Fruit fly (Drosophila melanogaster) whole organism, wandering third instar larva: Measurements from ENCODE around the gene Nepl13.

Experiments used
- Abd-B ChIP-seq: fragments of >200 bp; optimal IDR thresholded peaks from 2 replicates; lab custom pipeline; 2017; ENCODE audit warnings: missing biosample characterization, missing genetic modification characterization
- CrebA ChIP-seq: fragments of 200-800 bp; sonication (Bioruptor generic); optimal IDR thresholded peaks from 2 replicates; lab custom pipeline; 2016; ENCODE audit warnings: missing biosample characterization, mild to moderate bottlenecking, missing genetic modification characterization, borderline replicate concordance
- Dfd ChIP-seq: fragments of >200 bp; optimal IDR thresholded peaks from 2 replicates; lab custom pipeline; 2017; ENCODE audit warnings: missing biosample characterization, missing genetic modification characterization
- GATAd ChIP-seq: sonication (Bioruptor generic); optimal IDR thresholded peaks from 2 replicates; lab custom pipeline; 2016; ENCODE audit warnings: missing biosample characterization, missing genetic modification characterization
- HLH106 ChIP-seq: fragments of 200-800 bp; optimal IDR thresholded peaks from 3 replicates; lab custom pipeline; 2019; ENCODE audit warnings: missing biosample characterization, mild to moderate bottlenecking, missing genetic modification characterization, moderate library complexity
- Mio ChIP-seq: sonication (Bioruptor generic); optimal IDR thresholded peaks from 2 replicates; lab custom pipeline; 2016; ENCODE audit warnings: missing biosample characterization, missing genetic modification characterization
- Rel ChIP-seq, 2 experiments: fragments of 200-800 bp; sonication (Bioruptor generic) in 1 of 2; optimal IDR thresholded peaks; 2 replicates in 1 of 2; 3 replicates in 1 of 2; lab custom pipeline; 2016 to 2019; ENCODE audit warnings: mild to moderate bottlenecking in 2 of 2, missing biosample characterization in 2 of 2, missing genetic modification characterization in 2 of 2, moderate library complexity in 1 of 2
- br ChIP-seq: fragments of 200-800 bp; sonication (Bioruptor generic); optimal IDR thresholded peaks from 2 replicates; lab custom pipeline; 2016; ENCODE audit warnings: missing biosample characterization, missing genetic modification characterization
- brk ChIP-seq: fragments of 200-800 bp; sonication (Bioruptor generic); optimal IDR thresholded peaks from 2 replicates; lab custom pipeline; 2016; ENCODE audit warnings: missing biosample characterization, mild to moderate bottlenecking, missing genetic modification characterization
- lola ChIP-seq: fragments of >200 bp; optimal IDR thresholded peaks from 2 replicates; lab custom pipeline; 2017; ENCODE audit warnings: missing biosample characterization, missing genetic modification characterization
- psq ChIP-seq: fragments of 200-800 bp; sonication (Bioruptor generic); optimal IDR thresholded peaks from 3 replicates; lab custom pipeline; 2017; ENCODE audit warnings: missing biosample characterization, mild to moderate bottlenecking, missing genetic modification characterization, moderate library complexity
- rgr ChIP-seq: fragments of 200-800 bp; sonication (Bioruptor generic); optimal IDR thresholded peaks from 3 replicates; lab custom pipeline; 2016; ENCODE audit warnings: missing biosample characterization, mild to moderate bottlenecking, missing genetic modification characterization
- sage ChIP-seq: fragments of 200-800 bp; sonication (Bioruptor generic); optimal IDR thresholded peaks from 2 replicates; lab custom pipeline; 2016; ENCODE audit warnings: missing biosample characterization, mild to moderate bottlenecking, missing genetic modification characterization
- usp ChIP-seq: fragments of >200 bp; optimal IDR thresholded peaks from 2 replicates; lab custom pipeline; 2017; ENCODE audit warnings: missing biosample characterization, missing genetic modification characterization

dm6 chr3R:22789106-22789505 lies 28.2 kb upstream of the Nepl13 start:
- TF ChIP-seq HLH106: no peak
- TF ChIP-seq psq: no peak
- TF ChIP-seq br: no peak
- no peak for TF ChIP-seq Dfd (GFP tag; lab: Kevin White, UChicago)
- TF ChIP-seq sage (GFP tag; lab: Kevin White, UChicago): no peak
- no peak for TF ChIP-seq GATAd
- no peak for TF ChIP-seq usp
- no peak for TF ChIP-seq Abd-B (GFP tag; lab: Kevin White, UChicago)
- TF ChIP-seq lola: no peak
- TF ChIP-seq rgr (GFP tag; lab: Kevin White, UChicago): no peak
- no peak for TF ChIP-seq CrebA (GFP tag; lab: Kevin White, UChicago)
- TF ChIP-seq brk (GFP tag; lab: Kevin White, UChicago): no peak
- TF ChIP-seq Rel (GFP tag; optimal IDR thresholded peaks at IDR 0.05; lab: Kevin White, UChicago): no peak
- no peak for TF ChIP-seq Rel (tag; optimal IDR thresholded peaks at IDR 0.05; lab: Kevin White, UChicago)
- no peak for TF ChIP-seq Mio (GFP tag; lab: Kevin White, UChicago)
